Fruit fly (Drosophila melanogaster): Measurements from ENCODE around the gene lcs.

DNA sequence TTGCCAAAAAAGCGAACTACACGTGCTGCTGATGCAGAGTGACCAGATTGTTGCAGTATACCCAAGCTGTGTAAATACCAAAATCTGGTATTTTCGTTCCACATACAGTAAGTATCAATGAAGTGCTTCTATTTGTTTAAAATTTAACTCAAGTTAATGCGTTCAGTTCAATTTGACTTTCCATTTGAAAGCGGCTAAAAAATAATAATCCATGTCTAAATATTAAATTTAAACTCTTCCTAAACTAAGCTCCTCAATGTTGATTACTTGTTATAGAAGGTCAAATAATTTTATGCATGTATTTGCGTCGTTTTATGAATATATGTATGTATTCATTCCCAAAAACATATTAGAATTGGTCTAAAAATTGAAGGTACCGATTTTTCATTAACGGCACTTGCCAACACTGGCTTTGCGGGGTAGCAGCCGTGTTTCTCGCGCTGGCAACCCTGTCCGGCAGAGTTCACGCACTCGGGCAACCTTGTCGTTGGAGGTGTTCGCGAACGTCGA is 47.3 kb downstream of the lcs start, which contains the start of the genes peng and sol:
- TF ChIP-seq ttk (optimal IDR thresholded peaks at IDR 0.05) (no peak), psq (optimal IDR thresholded peaks at IDR 0.05) (no peak)

Data from Kc167 (cell line).